Worm (Caenorhabditis elegans) whole organism, L4 larva: ENCODE data around the gene prmt-9.

Experiments used
- F10B5.3 ChIP-seq: sonication (generic microtip); optimal IDR thresholded peaks from 2 replicates; lab custom pipeline; 2016; ENCODE audit warnings: mild to moderate bottlenecking, missing genetic modification characterization, missing compliant biosample characterization
- F44E2.7 ChIP-seq: fragments of 200-800 bp; sonication (Bioruptor generic); IDR thresholded peaks from 2 replicates; pipeline ENCODE4 v2.1.2; 2022; ENCODE audit warnings: missing genetic modification characterization, missing compliant biosample characterization
- F49E8.2 ChIP-seq: sonication (generic microtip); optimal IDR thresholded peaks from 2 replicates; lab custom pipeline; 2016; ENCODE audit warnings: missing compliant biosample characterization, mild to moderate bottlenecking, missing genetic modification characterization, borderline replicate concordance
- R02D3.7 ChIP-seq: fragments of 150-350 bp; sonication (generic microtip); optimal IDR thresholded peaks from 3 replicates; lab custom pipeline; 2014; ENCODE audit warnings: missing biosample characterization, missing genetic modification characterization
- T20F7.1 ChIP-seq: fragments of 200-800 bp; sonication (Bioruptor generic); optimal IDR thresholded peaks from 2 replicates; lab custom pipeline; 2018; ENCODE audit warnings: mild to moderate bottlenecking, missing genetic modification characterization, missing compliant biosample characterization
- ZK337.2 ChIP-seq: fragments of 200-800 bp; sonication (Bioruptor generic); IDR thresholded peaks from 2 replicates; pipeline ENCODE4 v1.3.6; 2022; ENCODE audit warnings: missing genetic modification reagents, missing genetic modification characterization, missing compliant biosample characterization
- ZK546.5 ChIP-seq, 2 experiments: sonication (generic microtip); optimal IDR thresholded peaks; 2 replicates each; lab custom pipeline; 2017; ENCODE audit warnings: missing biosample characterization in 2 of 2, missing genetic modification characterization in 2 of 2
- aha-1 ChIP-seq: fragments of 150-350 bp; peaks from one replicate; lab custom pipeline; 2014; ENCODE audit warnings: missing biosample characterization, missing genetic modification characterization
- ama-1 ChIP-seq: fragments of 150-350 bp; optimal IDR thresholded peaks from 2 replicates; lab custom pipeline; 2014; ENCODE audit warnings: inconsistent platforms, mixed read lengths
- arid-1 ChIP-seq: fragments of 200-800 bp; sonication (Bioruptor generic); conservative IDR thresholded peaks from 2 replicates; pipeline ENCODE4 v1.3.6; 2022; ENCODE audit warnings: missing genetic modification reagents, missing genetic modification characterization, missing compliant biosample characterization
- attf-4 ChIP-seq: sonication (generic microtip); optimal IDR thresholded peaks from 3 replicates; lab custom pipeline; 2017; ENCODE audit warnings: missing biosample characterization, missing genetic modification characterization
- ceh-28 ChIP-seq: fragments of 150-350 bp; optimal IDR thresholded peaks from 2 replicates; lab custom pipeline; 2014; ENCODE audit warnings: missing biosample characterization, missing genetic modification reagents, missing genetic modification characterization
- ctbp-1 ChIP-seq: fragments of 200-800 bp; sonication (Bioruptor generic); IDR thresholded peaks from 2 replicates; pipeline ENCODE4 v1.3.6; 2022; ENCODE audit warnings: missing genetic modification reagents, missing genetic modification characterization, missing compliant biosample characterization
- daf-8 ChIP-seq: fragments of 200-800 bp; sonication (Bioruptor generic); IDR thresholded peaks from 2 replicates; pipeline ENCODE4 v1.3.6; 2022; ENCODE audit warnings: missing genetic modification characterization, missing compliant biosample characterization
- dpl-1 ChIP-seq: fragments of 150-350 bp; optimal IDR thresholded peaks from 2 replicates; lab custom pipeline; 2014; ENCODE audit warnings: missing biosample characterization, missing genetic modification reagents, missing genetic modification characterization
- egl-27 ChIP-seq: sonication (generic microtip); optimal IDR thresholded peaks from 3 replicates; lab custom pipeline; 2017; ENCODE audit warnings: missing biosample characterization, missing genetic modification reagents, missing genetic modification characterization
- egl-43 ChIP-seq: fragments of 200-800 bp; sonication (Bioruptor generic); IDR thresholded peaks from 2 replicates; pipeline ENCODE4 v1.3.6; 2022; ENCODE audit warnings: missing genetic modification reagents, missing genetic modification characterization, missing compliant biosample characterization
- fkh-10 ChIP-seq: fragments of 150-350 bp; optimal IDR thresholded peaks from 2 replicates; lab custom pipeline; 2014; ENCODE audit warnings: missing biosample characterization, missing genetic modification reagents, missing genetic modification characterization
- hif-1 ChIP-seq, 2 experiments: sonication (generic microtip); optimal IDR thresholded peaks; 2 replicates each; lab custom pipeline; 2016 to 2017; ENCODE audit warnings: missing compliant biosample characterization in 2 of 2, missing genetic modification characterization in 2 of 2, missing genetic modification reagents in 2 of 2, missing genotype in 2 of 2, mild to moderate bottlenecking in 1 of 2
- hlh-30 ChIP-seq: sonication (generic microtip); optimal IDR thresholded peaks from 2 replicates; lab custom pipeline; 2017; ENCODE audit warnings: antibody characterized with exemption, mild to moderate bottlenecking, missing genetic modification characterization, missing compliant biosample characterization; ENCODE audit not compliant: insufficient read depth
- jun-1 ChIP-seq: fragments of 150-350 bp; optimal IDR thresholded peaks from 2 replicates; lab custom pipeline; 2014; ENCODE audit warnings: missing biosample characterization, missing genetic modification reagents, missing genetic modification characterization
- lin-29 ChIP-seq: fragments of 200-800 bp; sonication (Bioruptor generic); IDR thresholded peaks from 2 replicates; pipeline ENCODE4 v1.3.6; 2022; ENCODE audit warnings: missing genetic modification reagents, missing genetic modification characterization, missing compliant biosample characterization
- lin-39 ChIP-seq: fragments of 150-350 bp; optimal IDR thresholded peaks from 2 replicates; lab custom pipeline; 2014; ENCODE audit warnings: missing biosample characterization, missing genetic modification reagents, missing genetic modification characterization
- lsy-2 ChIP-seq, 2 experiments: fragments of 150-350 bp in 1 of 2; sonication (generic microtip) in 1 of 2; optimal IDR thresholded peaks; 2 replicates each; lab custom pipeline; 2014 to 2017; ENCODE audit warnings: missing biosample characterization in 2 of 2, missing genetic modification characterization in 2 of 2
- mdl-1 ChIP-seq, 2 experiments: fragments of 150-350 bp in 1 of 2; sonication (generic microtip) in 1 of 2; optimal IDR thresholded peaks; 2 replicates each; lab custom pipeline; 2014 to 2017; ENCODE audit warnings: missing biosample characterization in 2 of 2, missing genetic modification characterization in 2 of 2
- mep-1 ChIP-seq: fragments of 150-350 bp; sonication (generic microtip); optimal IDR thresholded peaks from 3 replicates; lab custom pipeline; 2014; ENCODE audit warnings: missing biosample characterization, missing genetic modification characterization
- mxl-3 ChIP-seq: fragments of 200-800 bp; sonication (Bioruptor generic); optimal IDR thresholded peaks from 2 replicates; lab custom pipeline; 2018; ENCODE audit warnings: mild to moderate bottlenecking, missing genetic modification characterization, missing compliant biosample characterization
- nhr-11 ChIP-seq: fragments of 150-350 bp; optimal IDR thresholded peaks from 2 replicates; lab custom pipeline; 2014; ENCODE audit warnings: missing biosample characterization, missing genetic modification characterization
- nhr-28 ChIP-seq: fragments of 150-350 bp; optimal IDR thresholded peaks from 2 replicates; lab custom pipeline; 2014; ENCODE audit warnings: missing biosample characterization, missing genetic modification characterization
- nhr-41 ChIP-seq: fragments of 200-800 bp; sonication (Bioruptor generic); IDR thresholded peaks from 2 replicates; pipeline ENCODE4 v1.3.6; 2022; ENCODE audit warnings: missing genetic modification reagents, missing genetic modification characterization, missing compliant biosample characterization
- nhr-42 ChIP-seq: fragments of 200-800 bp; sonication (Bioruptor generic); IDR thresholded peaks from 2 replicates; pipeline ENCODE4 v1.3.6; 2022; ENCODE audit warnings: missing genetic modification characterization, missing compliant biosample characterization
- pha-4 ChIP-seq, 2 experiments: fragments of 150-350 bp in 1 of 2; fragments of 200-800 bp in 1 of 2; sonication (Bioruptor generic) in 1 of 2; IDR thresholded peaks in 1 of 2; optimal IDR thresholded peaks in 1 of 2; 2 replicates each; pipeline versions ENCODE4 v1.3.6 to Lab custom; 2014 to 2022; ENCODE audit warnings: missing genetic modification characterization in 2 of 2, missing genetic modification reagents in 2 of 2, missing biosample characterization in 1 of 2, missing compliant biosample characterization in 1 of 2
- php-3 ChIP-seq: fragments of 200-800 bp; sonication (Bioruptor generic); IDR thresholded peaks from 2 replicates; pipeline ENCODE4 v1.3.6; 2022; ENCODE audit warnings: missing genetic modification reagents, missing genetic modification characterization, missing compliant biosample characterization
- rbr-2 ChIP-seq: sonication (generic microtip); optimal IDR thresholded peaks from 2 replicates; lab custom pipeline; 2016; ENCODE audit warnings: missing genotype, missing genetic modification characterization, missing compliant biosample characterization
- saeg-2 ChIP-seq: fragments of 200-800 bp; sonication (Bioruptor generic); IDR thresholded peaks from 2 replicates; pipeline ENCODE4 v1.3.6; 2022; ENCODE audit warnings: missing genetic modification reagents, missing genetic modification characterization, missing compliant biosample characterization
- skn-1 ChIP-seq: fragments of 150-350 bp; optimal IDR thresholded peaks from 2 replicates; lab custom pipeline; 2014; ENCODE audit warnings: missing biosample characterization, missing genetic modification characterization
- unc-62 ChIP-seq, 3 experiments: fragments of 150-350 bp in 1 of 3; sonication (generic microtip); optimal IDR thresholded peaks in 2 of 3; peaks in 1 of 3; 1 replicate in 1 of 3; 2 replicates in 2 of 3; lab custom pipeline; 2014 to 2017; ENCODE audit warnings: missing biosample characterization in 3 of 3, missing genetic modification characterization in 3 of 3, missing genetic modification reagents in 3 of 3, missing genotype in 1 of 3
- vab-7 ChIP-seq: fragments of 200-800 bp; sonication (Bioruptor generic); IDR thresholded peaks from 2 replicates; pipeline ENCODE4 v1.3.6; 2022; ENCODE audit warnings: missing genetic modification reagents, missing genetic modification characterization, missing compliant biosample characterization
- ztf-11 ChIP-seq: fragments of 150-350 bp; optimal IDR thresholded peaks from 2 replicates; lab custom pipeline; 2014; ENCODE audit warnings: missing biosample characterization, missing genetic modification characterization

Gene prmt-9

ce11 chrIV:12653094-12653493, 31.1 kb downstream of the prmt-9 start, which contains the start of the genes wdfy-3 and C26H9A.4:
wdfy-3 (plus strand) TSS chrIV:12653401.
C26H9A.4 (plus strand) TSS chrIV:12653410.
- no peak for TF ChIP-seq lin-29
- TF ChIP-seq dpl-1 (GFP tag; lab: Kevin White, UChicago): peak; percentile 28
- TF ChIP-seq, all 104 proteins: peak for 1

ce11 chrIV:12651570-12651969, 32.6 kb downstream of the prmt-9 start:
- TF ChIP-seq fkh-10 (GFP tag; lab: Kevin White, UChicago) (peak; percentile 97), lin-39 (tag; lab: Kevin White, UChicago) (no peak), lsy-2 (tag; optimal IDR thresholded peaks at IDR 0.05; lab: Kevin White, UChicago) (peak in 1 of 2 experiments; percentile 78), mep-1 (peak; percentile 53), jun-1 (tag; lab: Kevin White, UChicago) (no peak), dpl-1 (GFP tag; lab: Kevin White, UChicago) (peak; percentile 39), mdl-1 (tag; optimal IDR thresholded peaks at IDR 0.05; lab: Kevin White, UChicago) (peak in 1 of 2 experiments; percentile 58), php-3 (GFP tag; lab: Robert Waterston, UW) (no peak), hlh-30 (tag; lab: Kevin White, UChicago) (peak; percentile 35), nhr-11 (tag; lab: Kevin White, UChicago) (no peak), rbr-2 (tag; lab: Kevin White, UChicago) (peak; percentile 63)

ce11 chrIV:12650597-12650996, 33.6 kb downstream of the prmt-9 start:
- TF ChIP-seq F10B5.3 (tag; lab: Kevin White, UChicago) (no peak), lin-39 (tag; lab: Kevin White, UChicago) (no peak), attf-4 (tag; lab: Kevin White, UChicago) (no peak), daf-8 (GFP tag; lab: Robert Waterston, UW) (no peak), ceh-28 (no peak), hif-1 (tag; optimal IDR thresholded peaks at IDR 0.05; lab: Kevin White, UChicago) (no peak), egl-43 (GFP tag; lab: Robert Waterston, UW) (no peak), arid-1 (GFP tag; lab: Robert Waterston, UW) (no peak), pha-4 (GFP tag; IDR thresholded peaks at IDR 0.05; lab: Robert Waterston, UW) (no peak), pha-4 (tag; optimal IDR thresholded peaks at IDR 0.05; lab: Kevin White, UChicago) (no peak), F49E8.2 (no peak), saeg-2 (GFP tag; lab: Robert Waterston, UW) (no peak), ZK337.2 (GFP tag; lab: Robert Waterston, UW) (no peak), nhr-41 (GFP tag; lab: Robert Waterston, UW) (no peak)
- TF ChIP-seq, all 104 proteins: peak for 0

- no peak for TF ChIP-seq aha-1 (tag; lab: Kevin White, UChicago)
- TF ChIP-seq ZK546.5 (tag; optimal IDR thresholded peaks at IDR 0.05; lab: Kevin White, UChicago): no peak
- TF ChIP-seq egl-27: no peak
- TF ChIP-seq skn-1 (tag; lab: Kevin White, UChicago): no peak
- TF ChIP-seq F44E2.7: no peak
- TF ChIP-seq ztf-11 (tag; lab: Kevin White, UChicago): no peak
- TF ChIP-seq T20F7.1 (GFP tag; lab: Kevin White, UChicago): no peak
- TF ChIP-seq ama-1 (lab: Kevin White, UChicago): no peak
- TF ChIP-seq nhr-28: peak; percentile 50
- no peak for TF ChIP-seq egl-43 (GFP tag; lab: Robert Waterston, UW)
- TF ChIP-seq vab-7 (GFP tag; lab: Robert Waterston, UW): no peak
- peak; percentile 57 for TF ChIP-seq mxl-3 (GFP tag; lab: Kevin White, UChicago)
- TF ChIP-seq nhr-42 (GFP tag; lab: Robert Waterston, UW): no peak
- TF ChIP-seq R02D3.7 (tag; lab: Kevin White, UChicago): no peak
- no peak for TF ChIP-seq lin-39 (tag; lab: Kevin White, UChicago)
- peak in 1 of 2 experiments; percentile 95 for TF ChIP-seq unc-62 (GFP tag; optimal IDR thresholded peaks at IDR 0.05 in 1 of 2; lab: Kevin White, UChicago)
- no peak for TF ChIP-seq unc-62 (tag; optimal IDR thresholded peaks at IDR 0.05; lab: Kevin White, UChicago)
- no peak for TF ChIP-seq ctbp-1 (GFP tag; lab: Robert Waterston, UW)
Measured at ce11 chrIV:12640875-12641860, 43.0 kb downstream of the prmt-9 start.
